In genomic region chr2L:2178810-2179143, dm6 we compare ENCODE assay signal across 4 fruit fly cellular contexts.
TF ChIP-seq lines count a peak whose summit lies in the region.

No protein-coding gene starts in this region.

- TF ChIP-seq CTCF in whole organism, embryonic (GFP tag; optimal IDR thresholded peaks at IDR 0.05; lab: Kevin White, UChicago): no peak

TF ChIP-seq in whole organism, embryonic, 481 proteins besides CTCF, POLR2A, EP300 and RAD21 (continues in another document):
- TF ChIP-seq CG15479 (GFP tag; optimal IDR thresholded peaks at IDR 0.05; lab: Kevin White, UChicago) (no peak), CG2120 (GFP tag; optimal IDR thresholded peaks at IDR 0.05; lab: Kevin White, UChicago) (peak; percentile 18), grn (GFP tag; optimal IDR thresholded peaks at IDR 0.05; lab: Kevin White, UChicago) (peak; percentile 50), yki (optimal IDR thresholded peaks at IDR 0.05; lab: Kevin White, UChicago) (peak; percentile 15), lov (optimal IDR thresholded peaks at IDR 0.05; lab: Kevin White, UChicago) (no peak), lov (GFP tag; IDR thresholded peaks at IDR 0.05; lab: Robert Waterston, UW) (no peak), eve (GFP tag; optimal IDR thresholded peaks at IDR 0.05; lab: Kevin White, UChicago) (peak in 1 of 2 experiments; percentile 23), vfl (GFP tag; optimal IDR thresholded peaks at IDR 0.05; lab: Kevin White, UChicago) (no peak), CG30403 (GFP tag; optimal IDR thresholded peaks at IDR 0.05; lab: Kevin White, UChicago) (peak; percentile 4), ken (GFP tag; IDR thresholded peaks at IDR 0.05; lab: Robert Waterston, UW) (no peak), grau (tag; optimal IDR thresholded peaks at IDR 0.05; lab: Kevin White, UChicago) (peak; percentile 75), Oli (tag; optimal IDR thresholded peaks at IDR 0.05; lab: Kevin White, UChicago) (peak; percentile 3), bowl (GFP tag; IDR thresholded peaks at IDR 0.05; lab: Robert Waterston, UW) (no peak), trh (GFP tag; optimal IDR thresholded peaks at IDR 0.05; lab: Kevin White, UChicago) (no peak), wdn (GFP tag; IDR thresholded peaks at IDR 0.05; lab: Robert Waterston, UW) (peak; percentile 46; the same call in 1 of the 2 replicates), Trl (optimal IDR thresholded peaks at IDR 0.05; lab: Kevin White, UChicago) (peak; percentile 82 to 85), Trl (GFP tag; optimal IDR thresholded peaks at IDR 0.05; lab: Kevin White, UChicago) (no peak), lilli (GFP tag; optimal IDR thresholded peaks at IDR 0.05; lab: Kevin White, UChicago) (no peak), CG16779 (GFP tag; IDR thresholded peaks at IDR 0.05; lab: Robert Waterston, UW) (no peak), Bgb (GFP tag; IDR thresholded peaks at IDR 0.05; lab: Robert Waterston, UW; ENCODE audit: partially characterized antibody) (0 out of 2 replicates have a peak, but pooled peaks have one; percentile 5), CG14014 (GFP tag; IDR thresholded peaks at IDR 0.05; lab: Robert Waterston, UW) (0 out of 2 replicates have a peak, but pooled peaks have one; percentile 4), CG5953 (GFP tag; IDR thresholded peaks at IDR 0.05; lab: Robert Waterston, UW) (0 out of 2 replicates have a peak, but pooled peaks have one; percentile 20)

TF ChIP-seq in whole organism, prepupa, 60 proteins besides CTCF, POLR2A, EP300 and RAD21 (continues in another document):
- no peak for TF ChIP-seq Eip93F (GFP tag; optimal IDR thresholded peaks at IDR 0.05; lab: Kevin White, UChicago)
- TF ChIP-seq net (GFP tag; optimal IDR thresholded peaks at IDR 0.05; lab: Kevin White, UChicago): no peak
- TF ChIP-seq fd85E (GFP tag; optimal IDR thresholded peaks at IDR 0.05; lab: Kevin White, UChicago): no peak
- peak; percentile 56 for TF ChIP-seq OdsH (GFP tag; optimal IDR thresholded peaks at IDR 0.05; lab: Kevin White, UChicago)
- no peak for TF ChIP-seq CG1621 (tag; optimal IDR thresholded peaks at IDR 0.05; lab: Kevin White, UChicago)
- TF ChIP-seq Hr39 (GFP tag; optimal IDR thresholded peaks at IDR 0.05; lab: Kevin White, UChicago): peak; percentile 27
- TF ChIP-seq Sox102F (GFP tag; optimal IDR thresholded peaks at IDR 0.05; lab: Kevin White, UChicago): no peak
- TF ChIP-seq CG8632 (GFP tag; optimal IDR thresholded peaks at IDR 0.05; lab: Kevin White, UChicago): no peak
- no peak; the same call in 1 of the 2 replicates for TF ChIP-seq CG15336 (GFP tag; IDR thresholded peaks at IDR 0.05; lab: Robert Waterston, UW)
- no peak for TF ChIP-seq spab (GFP tag; optimal IDR thresholded peaks at IDR 0.05; lab: Kevin White, UChicago)
- no peak for TF ChIP-seq Eip75B (GFP tag; optimal IDR thresholded peaks at IDR 0.05; lab: Kevin White, UChicago)
- TF ChIP-seq vri (GFP tag; optimal IDR thresholded peaks at IDR 0.05; lab: Kevin White, UChicago): no peak
- peak; percentile 3 for TF ChIP-seq Sox14 (GFP tag; optimal IDR thresholded peaks at IDR 0.05; lab: Kevin White, UChicago)
- TF ChIP-seq CG11902 (GFP tag; optimal IDR thresholded peaks at IDR 0.05; lab: Kevin White, UChicago): no peak
- TF ChIP-seq CG6854 (GFP tag; optimal IDR thresholded peaks at IDR 0.05; lab: Kevin White, UChicago): no peak
- no peak for TF ChIP-seq Met (GFP tag; optimal IDR thresholded peaks at IDR 0.05; lab: Kevin White, UChicago)
- TF ChIP-seq CG11762 (GFP tag; optimal IDR thresholded peaks at IDR 0.05; lab: Kevin White, UChicago; ENCODE audit: insufficient read depth): no peak
- TF ChIP-seq CG32006 (GFP tag; optimal IDR thresholded peaks at IDR 0.05; lab: Kevin White, UChicago): peak; percentile 14
- TF ChIP-seq CG3032 (tag; optimal IDR thresholded peaks at IDR 0.05; lab: Kevin White, UChicago): no peak
- TF ChIP-seq ss (GFP tag; optimal IDR thresholded peaks at IDR 0.05; lab: Kevin White, UChicago): no peak
- no peak for TF ChIP-seq CG8319 (GFP tag; optimal IDR thresholded peaks at IDR 0.05; lab: Kevin White, UChicago)
- TF ChIP-seq acj6 (GFP tag; optimal IDR thresholded peaks at IDR 0.05; lab: Kevin White, UChicago): peak; percentile 40
- no peak for TF ChIP-seq esn (GFP tag; optimal IDR thresholded peaks at IDR 0.05; lab: Kevin White, UChicago)
- TF ChIP-seq topi (GFP tag; optimal IDR thresholded peaks at IDR 0.05; lab: Kevin White, UChicago): no peak

TF ChIP-seq in whole organism, pupa, 21 proteins besides CTCF, POLR2A, EP300 and RAD21:
- TF ChIP-seq fd96Ca (GFP tag; IDR thresholded peaks at IDR 0.05; lab: Robert Waterston, UW): no peak
- no peak for TF ChIP-seq CG17806 (tag; optimal IDR thresholded peaks at IDR 0.05; lab: Kevin White, UChicago)
- no peak for TF ChIP-seq Snoo (tag; optimal IDR thresholded peaks at IDR 0.05; lab: Kevin White, UChicago)
- no peak for TF ChIP-seq gl (tag; optimal IDR thresholded peaks at IDR 0.05; lab: Kevin White, UChicago)
- no peak for TF ChIP-seq CG8159 (tag; optimal IDR thresholded peaks at IDR 0.05; lab: Kevin White, UChicago)
- TF ChIP-seq CG12605 (GFP tag; IDR thresholded peaks at IDR 0.05; lab: Robert Waterston, UW): 0 out of 2 replicates have a peak, but pooled peaks have one; percentile 23
- peak; percentile 19 for TF ChIP-seq Ets98B (GFP tag; IDR thresholded peaks at IDR 0.05; lab: Robert Waterston, UW)
- TF ChIP-seq Pif1A (GFP tag; optimal IDR thresholded peaks at IDR 0.05; lab: Kevin White, UChicago): no peak
- TF ChIP-seq rn (GFP tag; IDR thresholded peaks at IDR 0.05; lab: Robert Waterston, UW): no peak
- TF ChIP-seq CG4496 (GFP tag; IDR thresholded peaks at IDR 0.05; lab: Robert Waterston, UW): peak; percentile 49
- TF ChIP-seq D1 (tag; optimal IDR thresholded peaks at IDR 0.05; lab: Kevin White, UChicago): no peak
- no peak for TF ChIP-seq CG8301 (tag; optimal IDR thresholded peaks at IDR 0.05; lab: Kevin White, UChicago)
- no peak for TF ChIP-seq CG9948 (tag; optimal IDR thresholded peaks at IDR 0.05; lab: Kevin White, UChicago)

TF ChIP-seq in whole organism, wandering third instar larva, 38 proteins besides CTCF, POLR2A, EP300 and RAD21:
- no peak for TF ChIP-seq Vsx2 (GFP tag; optimal IDR thresholded peaks at IDR 0.05; lab: Kevin White, UChicago; ENCODE audit: partially characterized antibody)
- TF ChIP-seq ey (GFP tag; optimal IDR thresholded peaks at IDR 0.05; lab: Kevin White, UChicago): peak; percentile 13
- peak; percentile 14 to 34 for TF ChIP-seq foxo (GFP tag; optimal IDR thresholded peaks at IDR 0.05; lab: Kevin White, UChicago)
- TF ChIP-seq HLH106 (tag; optimal IDR thresholded peaks at IDR 0.05; lab: Kevin White, UChicago): no peak
- no peak for TF ChIP-seq GATAd (GFP tag; optimal IDR thresholded peaks at IDR 0.05; lab: Kevin White, UChicago)
TF ChIP-seq in whole organism, wandering third instar larva: peak in this region for 2.

Comparison
In these comparisons a context has a peak if more than half of its experiments do, and no peak if none do; other contexts are left out.
1. Of the 7 proteins assayed by ChIP-seq in both whole organism, embryonic and whole organism, prepupa: peak only in whole organism, embryonic: none; only in whole organism, prepupa: Hr39; in both: none; in neither: 6.